Fruit fly (Drosophila melanogaster): ENCODE measurements around the gene PQBP1.

PQBP1 gene

DNA sequence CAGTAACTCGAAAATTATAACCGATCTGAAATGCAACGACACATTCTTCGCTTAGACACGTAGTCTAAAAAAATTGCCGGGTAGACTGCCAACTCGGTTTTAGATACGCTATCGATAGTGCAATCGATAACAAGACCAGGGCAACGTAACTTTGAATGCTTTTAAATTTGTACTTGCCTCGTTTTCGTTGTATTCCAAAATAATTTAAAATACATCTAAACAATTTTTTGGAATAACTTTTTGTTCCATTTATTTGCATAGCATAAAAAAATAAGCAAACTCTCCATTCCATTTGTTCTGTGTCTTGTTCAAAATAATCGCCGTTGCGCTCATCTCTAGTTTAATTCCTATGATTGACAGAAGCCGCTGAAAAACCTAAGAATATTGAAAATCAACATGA, 4.0 kb downstream of the PQBP1 start, which contains the start of the genes Stt3B and CG11839 (continued):
- TF ChIP-seq CG3281 (GFP tag; optimal IDR thresholded peaks at IDR 0.05) (peak; percentile 66), Stat92E (GFP tag; optimal IDR thresholded peaks at IDR 0.05) (peak in 1 of 3 experiments; percentile 33), TFAM (GFP tag; optimal IDR thresholded peaks at IDR 0.05) (no peak), ftz-f1 (GFP tag; optimal IDR thresholded peaks at IDR 0.05) (peak; percentile 25), Blimp-1 (GFP tag; optimal IDR thresholded peaks at IDR 0.05) (no peak), CG17912 (GFP tag; optimal IDR thresholded peaks at IDR 0.05) (peak; percentile 1), CG15479 (GFP tag; optimal IDR thresholded peaks at IDR 0.05) (no peak), Sry-δ (GFP tag; optimal IDR thresholded peaks at IDR 0.05) (peak; percentile 97), cad (GFP tag; optimal IDR thresholded peaks at IDR 0.05) (no peak), CG10462 (GFP tag; optimal IDR thresholded peaks at IDR 0.05) (peak; percentile 39), CG16815 (GFP tag; optimal IDR thresholded peaks at IDR 0.05) (no peak), Xrp1 (GFP tag; IDR thresholded peaks at IDR 0.05) (peak; percentile 62; the same call in 1 of the 2 replicates), Opbp (GFP tag; IDR thresholded peaks at IDR 0.05; ENCODE audit: partially characterized antibody) (peak; percentile 82), Taf1 (GFP tag; IDR thresholded peaks at IDR 0.05) (peak; percentile 65; the same call in 1 of the 2 replicates), CG13424 (tag; optimal IDR thresholded peaks at IDR 0.05) (peak; percentile 77), CG8290 (GFP tag; optimal IDR thresholded peaks at IDR 0.05) (peak; percentile 70), CG8290 (tag; optimal IDR thresholded peaks at IDR 0.05) (no peak), sug (tag; optimal IDR thresholded peaks at IDR 0.05) (peak; percentile 81), NFAT (GFP tag; IDR thresholded peaks at IDR 0.05) (no peak), CG4328 (GFP tag; optimal IDR thresholded peaks at IDR 0.05) (peak; percentile 41), insv (GFP tag; optimal IDR thresholded peaks at IDR 0.05) (peak in 1 of 2 experiments; percentile 37), CG13624 (GFP tag; optimal IDR thresholded peaks at IDR 0.05) (peak; percentile 84), Lhr (GFP tag; optimal IDR thresholded peaks at IDR 0.05) (no peak), CG12391 (tag; optimal IDR thresholded peaks at IDR 0.05) (peak; percentile 84), Hr51 (GFP tag; optimal IDR thresholded peaks at IDR 0.05) (peak in 1 of 2 experiments; percentile 81), Side (GFP tag; optimal IDR thresholded peaks at IDR 0.05) (peak; percentile 72), kay (GFP tag; optimal IDR thresholded peaks at IDR 0.05) (peak; percentile 48), HLHmδ (GFP tag; optimal IDR thresholded peaks at IDR 0.05) (no peak), Dek (tag; optimal IDR thresholded peaks at IDR 0.05) (no peak), p53 (GFP tag; optimal IDR thresholded peaks at IDR 0.05) (no peak), CG18764 (GFP tag; optimal IDR thresholded peaks at IDR 0.05) (peak; percentile 60), pros (GFP tag; optimal IDR thresholded peaks at IDR 0.05) (no peak), CG32767 (GFP tag; IDR thresholded peaks at IDR 0.05) (no peak), CG3995 (GFP tag; optimal IDR thresholded peaks at IDR 0.05) (peak; percentile 4), CG7928 (GFP tag; optimal IDR thresholded peaks at IDR 0.05) (peak; percentile 91), z (GFP tag; IDR thresholded peaks at IDR 0.05) (no peak), cas (GFP tag; IDR thresholded peaks at IDR 0.05) (peak; percentile 10; the same call in 1 of the 2 replicates), CG30020 (tag; optimal IDR thresholded peaks at IDR 0.05) (peak; percentile 91), az2 (GFP tag; optimal IDR thresholded peaks at IDR 0.05) (peak; percentile 66), tx (GFP tag; optimal IDR thresholded peaks at IDR 0.05) (peak; percentile 78), CG1529 (GFP tag; optimal IDR thresholded peaks at IDR 0.05) (no peak), hkb (optimal IDR thresholded peaks at IDR 0.05) (no peak), hkb (GFP tag; IDR thresholded peaks at IDR 0.05) (peak; percentile 67), Hmr (GFP tag; optimal IDR thresholded peaks at IDR 0.05) (no peak), ssp (GFP tag; IDR thresholded peaks at IDR 0.05) (no peak), CG9727 (GFP tag; optimal IDR thresholded peaks at IDR 0.05) (peak; percentile 74), amos (GFP tag; IDR thresholded peaks at IDR 0.05; ENCODE audit: partially characterized antibody) (peak; percentile 90), Ets65A (GFP tag) (peak; percentile 97), CG3407 (GFP tag; optimal IDR thresholded peaks at IDR 0.05) (peak; percentile 6), Neu2 (GFP tag; optimal IDR thresholded peaks at IDR 0.05; ENCODE audit: borderline replicate concordance) (peak; percentile 10), ind (GFP tag; optimal IDR thresholded peaks at IDR 0.05) (peak; percentile 81)

Measured in whole organism, embryonic.